Worm (Caenorhabditis elegans) whole organism, late embryonic: Measurements from ENCODE around the gene Y39E4B.6.

Experiments used
- ama-1 ChIP-seq: fragments of 150-350 bp; optimal IDR thresholded peaks from 2 replicates; lab custom pipeline; 2014
- elt-2 ChIP-seq: sonication (generic microtip); optimal IDR thresholded peaks from 2 replicates; lab custom pipeline; 2016; ENCODE audit warnings: missing genetic modification reagents, missing genetic modification characterization, missing compliant biosample characterization

DNA sequence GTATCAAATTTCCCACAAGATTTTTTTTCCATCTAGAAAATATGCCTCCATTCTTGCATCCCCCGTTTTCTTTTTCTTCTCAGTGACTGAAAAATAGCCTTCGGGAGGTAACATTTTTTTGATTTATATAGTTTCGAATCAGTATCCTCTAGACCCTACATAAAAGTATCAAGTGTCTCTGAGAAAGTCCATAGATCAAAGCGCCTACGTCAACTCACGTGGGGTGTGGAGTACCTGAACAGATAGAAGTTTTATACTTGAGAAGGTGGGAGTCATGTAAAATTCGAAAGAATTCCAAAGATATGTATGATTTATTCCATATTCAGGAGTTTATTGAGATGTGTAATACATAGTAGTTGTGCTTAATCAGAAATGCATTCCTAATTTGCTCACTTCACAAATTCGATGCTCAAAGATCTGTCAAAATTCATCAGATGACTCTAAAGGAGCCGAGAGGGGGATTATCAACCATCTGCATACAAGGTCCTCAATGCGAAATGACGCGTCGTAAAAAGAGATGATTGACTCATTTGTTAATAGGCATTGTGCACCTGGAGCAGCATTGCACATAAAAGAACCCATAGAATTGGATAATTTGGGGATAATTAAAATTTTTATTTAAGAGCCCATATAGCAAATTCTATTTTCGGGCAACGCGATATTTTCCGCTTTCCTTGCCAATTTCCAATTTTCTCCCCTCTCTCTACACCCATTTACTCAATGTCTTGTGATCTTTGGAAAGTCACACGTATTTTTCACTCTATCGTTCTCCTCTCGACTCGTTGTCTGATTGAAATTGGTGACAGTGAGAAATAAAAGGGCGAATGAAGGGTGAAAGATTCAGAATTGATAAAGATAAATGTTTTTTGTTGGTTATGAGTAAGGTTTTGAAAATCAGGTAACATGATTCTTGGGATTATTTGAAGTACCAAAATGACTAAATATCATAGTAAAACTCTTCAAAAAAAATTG, 6.1 kb upstream of the Y39E4B.6 start:
- TF ChIP-seq ama-1 (no peak), elt-2 (tag; lab: Kevin White, UChicago) (no peak)
